Worm (Caenorhabditis elegans) whole organism, L3 larva: Measurements from ENCODE around the gene ina-1.

Source experiments
- R02D3.7 ChIP-seq: fragments of 150-350 bp; optimal IDR thresholded peaks from 2 replicates; lab custom pipeline; 2014; ENCODE audit warnings: missing biosample characterization, missing genetic modification characterization
- ZK546.5 ChIP-seq: sonication (generic microtip); optimal IDR thresholded peaks from 2 replicates; lab custom pipeline; 2017; ENCODE audit warnings: missing biosample characterization, missing genetic modification characterization
- ceh-16 ChIP-seq: sonication (generic microtip); optimal IDR thresholded peaks from 2 replicates; lab custom pipeline; 2017; ENCODE audit warnings: missing biosample characterization, missing genetic modification characterization
- ceh-28 ChIP-seq: fragments of 150-350 bp; optimal IDR thresholded peaks from 2 replicates; lab custom pipeline; 2014; ENCODE audit warnings: missing biosample characterization, missing genetic modification reagents, missing genetic modification characterization
- ceh-82 ChIP-seq: fragments of 150-350 bp; optimal IDR thresholded peaks from 2 replicates; lab custom pipeline; 2014; ENCODE audit warnings: missing biosample characterization, missing genetic modification characterization
- ceh-9 ChIP-seq: sonication (generic microtip); optimal IDR thresholded peaks from 2 replicates; lab custom pipeline; 2018; ENCODE audit warnings: missing biosample characterization, missing genetic modification characterization
- daf-12 ChIP-seq: fragments of 150-350 bp; optimal IDR thresholded peaks from 2 replicates; lab custom pipeline; 2014; ENCODE audit warnings: missing biosample characterization, missing genetic modification reagents, missing genetic modification characterization
- egl-5 ChIP-seq: fragments of 150-350 bp; optimal IDR thresholded peaks from 2 replicates; lab custom pipeline; 2017; ENCODE audit warnings: missing biosample characterization, missing genetic modification reagents, missing genetic modification characterization, inconsistent platforms
- elt-1 ChIP-seq: fragments of 150-350 bp; optimal IDR thresholded peaks from 2 replicates; lab custom pipeline; 2014; ENCODE audit warnings: missing biosample characterization, missing genetic modification characterization
- elt-2 ChIP-seq: sonication (generic microtip); optimal IDR thresholded peaks from 2 replicates; lab custom pipeline; 2016; ENCODE audit warnings: missing genetic modification reagents, mild to moderate bottlenecking, missing genetic modification characterization, missing compliant biosample characterization
- elt-3 ChIP-seq, 3 experiments: fragments of 150-350 bp in 1 of 3; sonication (generic microtip) in 2 of 3; optimal IDR thresholded peaks; 2 replicates in 2 of 3; 4 replicates in 1 of 3; lab custom pipeline; 2014 to 2017; ENCODE audit warnings: missing biosample characterization in 3 of 3, missing genetic modification characterization in 3 of 3
- fkh-2 ChIP-seq: fragments of 150-350 bp; optimal IDR thresholded peaks from 2 replicates; lab custom pipeline; 2014; ENCODE audit warnings: missing biosample characterization, missing genetic modification reagents, missing genetic modification characterization
- hmg-11 ChIP-seq: sonication (generic microtip); optimal IDR thresholded peaks from 2 replicates; lab custom pipeline; 2016; ENCODE audit warnings: missing genetic modification characterization, missing compliant biosample characterization
- jun-1 ChIP-seq: fragments of 150-350 bp; optimal IDR thresholded peaks from 2 replicates; lab custom pipeline; 2014; ENCODE audit warnings: missing biosample characterization, missing genetic modification reagents, missing genetic modification characterization
- lin-39 ChIP-seq: fragments of 150-350 bp; optimal IDR thresholded peaks from 2 replicates; lab custom pipeline; 2018; ENCODE audit warnings: missing biosample characterization, missing genetic modification reagents, missing genetic modification characterization
- mdl-1 ChIP-seq: fragments of 150-350 bp; optimal IDR thresholded peaks from 2 replicates; lab custom pipeline; 2014; ENCODE audit warnings: missing biosample characterization, missing genetic modification characterization
- mml-1 ChIP-seq: fragments of 150-350 bp; sonication (generic microtip); optimal IDR thresholded peaks from 3 replicates; lab custom pipeline; 2014; ENCODE audit warnings: missing biosample characterization, missing genetic modification characterization
- nfya-1 ChIP-seq: sonication (generic microtip); optimal IDR thresholded peaks from 2 replicates; lab custom pipeline; 2017; ENCODE audit warnings: missing genetic modification characterization, mild to moderate bottlenecking, missing compliant biosample characterization, antibody characterized with exemption, moderate library complexity; ENCODE audit not compliant: insufficient read depth
- nhr-12 ChIP-seq: fragments of 150-350 bp; optimal IDR thresholded peaks from 2 replicates; lab custom pipeline; 2014; ENCODE audit warnings: missing biosample characterization, missing genetic modification characterization
- nhr-23 ChIP-seq: fragments of 150-350 bp; optimal IDR thresholded peaks from 2 replicates; lab custom pipeline; 2014; ENCODE audit warnings: missing biosample characterization, missing genetic modification reagents, missing genetic modification characterization
- nhr-237 ChIP-seq: fragments of 150-350 bp; optimal IDR thresholded peaks from 2 replicates; lab custom pipeline; 2014; ENCODE audit warnings: missing biosample characterization, missing genetic modification characterization
- nhr-25 ChIP-seq: sonication (generic microtip); optimal IDR thresholded peaks from 2 replicates; lab custom pipeline; 2017; ENCODE audit warnings: missing biosample characterization, missing genetic modification characterization
- nhr-28 ChIP-seq: fragments of 150-350 bp; optimal IDR thresholded peaks from 2 replicates; lab custom pipeline; 2014; ENCODE audit warnings: missing biosample characterization, missing genetic modification characterization
- nhr-43 ChIP-seq: sonication (generic microtip); optimal IDR thresholded peaks from 2 replicates; lab custom pipeline; 2016; ENCODE audit warnings: mild to moderate bottlenecking, missing genetic modification characterization, missing compliant biosample characterization; ENCODE audit not compliant: poor library complexity, severe bottlenecking
- nhr-67 ChIP-seq: fragments of 150-350 bp; optimal IDR thresholded peaks from 2 replicates; lab custom pipeline; 2014; ENCODE audit warnings: missing biosample characterization, missing genetic modification characterization
- nhr-76 ChIP-seq: fragments of 150-350 bp; sonication (generic microtip); optimal IDR thresholded peaks from 5 replicates; lab custom pipeline; 2014; ENCODE audit warnings: missing biosample characterization, missing genetic modification characterization
- nhr-77 ChIP-seq: fragments of 150-350 bp; optimal IDR thresholded peaks from 2 replicates; lab custom pipeline; 2014; ENCODE audit warnings: missing biosample characterization, missing genetic modification characterization
- sea-2 ChIP-seq: fragments of 150-350 bp; sonication (generic microtip); optimal IDR thresholded peaks from 4 replicates; lab custom pipeline; 2014; ENCODE audit warnings: missing biosample characterization, missing genetic modification reagents, missing genetic modification characterization
- skn-1 ChIP-seq: fragments of 150-350 bp; optimal IDR thresholded peaks from 2 replicates; lab custom pipeline; 2014; ENCODE audit warnings: missing biosample characterization, missing genetic modification characterization
- tbx-2 ChIP-seq: sonication (generic microtip); optimal IDR thresholded peaks from 2 replicates; lab custom pipeline; 2016; ENCODE audit warnings: mild to moderate bottlenecking, missing genetic modification characterization, missing compliant biosample characterization
- zag-1 ChIP-seq: fragments of 150-350 bp; optimal IDR thresholded peaks from 2 replicates; lab custom pipeline; 2014; ENCODE audit warnings: missing biosample characterization, missing genetic modification characterization
- ztf-11 ChIP-seq: fragments of 150-350 bp; optimal IDR thresholded peaks from 2 replicates; lab custom pipeline; 2014; ENCODE audit warnings: missing biosample characterization, missing genetic modification characterization

ina-1 gene

DNA sequence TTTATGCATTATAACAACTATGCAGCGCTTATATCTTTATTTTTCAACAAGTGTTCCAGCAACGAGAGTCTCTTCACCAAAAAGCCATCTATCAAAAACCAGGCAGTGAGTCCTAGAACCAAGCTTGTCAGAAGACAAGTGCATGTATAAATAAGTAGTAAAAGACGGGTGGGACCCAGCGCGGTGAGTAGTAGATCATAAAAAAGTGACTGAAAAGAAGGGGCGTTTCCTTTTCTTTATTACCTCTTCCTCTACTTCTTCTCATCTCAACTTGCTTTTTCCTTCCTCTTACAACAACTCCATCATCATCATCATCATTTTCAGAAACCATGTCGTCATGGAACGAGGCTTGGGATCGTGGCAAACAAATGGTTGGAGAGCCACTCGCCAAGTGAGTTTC lies 36.0 kb downstream of the ina-1 start, which contains the start of gene eat-4:
eat-4 (plus strand) TSS at position 301 of the 400 bp plus-strand sequence.
- no peak for TF ChIP-seq nhr-12 (tag; lab: Kevin White, UChicago)
- no peak for TF ChIP-seq egl-5
- no peak for TF ChIP-seq sea-2 (GFP tag; lab: Kevin White, UChicago)
- no peak for TF ChIP-seq nhr-237 (tag; lab: Kevin White, UChicago)
- TF ChIP-seq hmg-11 (tag; lab: Kevin White, UChicago) = no peak
- no peak for TF ChIP-seq mml-1 (tag; lab: Kevin White, UChicago)
- no peak for TF ChIP-seq mdl-1 (tag; lab: Kevin White, UChicago)
- no peak for TF ChIP-seq elt-1 (tag; lab: Kevin White, UChicago)
- no peak for TF ChIP-seq nhr-28 (tag; lab: Kevin White, UChicago)
- TF ChIP-seq nhr-77 (tag; lab: Kevin White, UChicago) = no peak
- no peak for TF ChIP-seq ceh-16 (tag; lab: Kevin White, UChicago)
- TF ChIP-seq nhr-23 (tag; lab: Kevin White, UChicago) = no peak
- TF ChIP-seq skn-1 (tag; lab: Kevin White, UChicago) = no peak
- no peak for TF ChIP-seq ztf-11 (tag; lab: Kevin White, UChicago)
- TF ChIP-seq elt-2 (tag; lab: Kevin White, UChicago) = no peak
- TF ChIP-seq nhr-67 (tag; lab: Kevin White, UChicago) = no peak
- TF ChIP-seq tbx-2 = no peak

DNA sequence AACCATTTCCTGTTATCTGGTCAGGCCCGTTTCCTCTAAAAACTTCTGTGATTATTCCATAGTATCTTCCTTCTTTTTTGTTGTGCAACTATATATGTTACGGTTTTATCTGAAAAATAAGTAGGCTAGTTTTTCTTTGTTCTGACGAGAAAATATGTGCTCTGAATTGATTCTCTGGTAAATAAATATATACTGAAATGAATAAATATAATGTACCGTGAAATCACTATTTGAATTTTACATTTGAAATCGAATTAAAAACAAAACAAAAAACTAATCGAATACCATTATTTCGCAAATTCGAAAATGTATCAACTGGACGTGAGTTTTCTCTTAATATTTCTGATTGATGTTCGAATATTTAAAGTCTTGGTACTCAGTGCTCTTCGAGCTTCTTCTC lies 42.0 kb downstream of the ina-1 start, which contains the start of gene ZK512.10:
ZK512.10 (plus strand) TSS at position 301 of the 400 bp plus-strand sequence.
- TF ChIP-seq ceh-28 (tag; lab: Kevin White, UChicago) (no peak), nhr-12 (tag; lab: Kevin White, UChicago) (no peak), egl-5 (no peak), elt-3 (tag; optimal IDR thresholded peaks at IDR 0.05; lab: Kevin White, UChicago) (no peak)
- TF ChIP-seq, all 47 proteins: peak for 0

DNA sequence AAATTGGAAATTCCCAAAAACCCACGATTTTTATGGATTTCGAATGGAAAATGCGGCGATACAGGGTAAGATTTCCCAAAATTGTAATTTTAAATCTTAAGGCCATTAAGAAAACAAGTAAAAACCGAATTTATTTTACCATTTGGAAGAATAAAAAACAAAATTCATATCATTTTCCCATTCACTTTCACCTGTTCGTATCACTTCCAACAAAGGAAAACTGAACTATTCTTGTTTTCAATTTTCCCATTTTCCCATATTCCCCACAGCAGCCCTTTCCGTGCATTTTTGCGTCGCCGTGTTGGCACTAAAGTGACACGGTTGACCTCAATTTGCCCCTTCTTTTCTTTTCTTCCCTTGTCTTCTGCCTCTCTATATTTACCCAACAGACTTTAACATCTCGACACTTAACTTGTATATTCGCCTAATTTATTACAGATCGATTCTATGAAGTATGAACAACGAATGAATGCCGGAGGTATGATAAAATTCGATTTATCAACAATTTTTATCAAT lies 46.8 kb downstream of the ina-1 start, which contains the start of gene sec-16A.1:
sec-16A.1 (plus strand) TSS at position 51 of the 516 bp plus-strand sequence.
- peak; percentile 27 for TF ChIP-seq elt-2 (tag; lab: Kevin White, UChicago)
- TF ChIP-seq hmg-11 (tag; lab: Kevin White, UChicago) = peak; percentile 11
- peak; percentile 46 for TF ChIP-seq nhr-25 (tag; lab: Kevin White, UChicago)
- TF ChIP-seq nhr-23 (tag; lab: Kevin White, UChicago) = peak; percentile 82
- no peak for TF ChIP-seq fkh-2 (tag; lab: Kevin White, UChicago)
- peak; percentile 40 for TF ChIP-seq nhr-43 (tag; lab: Kevin White, UChicago)
- peak; percentile 37 for TF ChIP-seq nfya-1
- TF ChIP-seq nhr-67 (tag; lab: Kevin White, UChicago) = no peak

DNA sequence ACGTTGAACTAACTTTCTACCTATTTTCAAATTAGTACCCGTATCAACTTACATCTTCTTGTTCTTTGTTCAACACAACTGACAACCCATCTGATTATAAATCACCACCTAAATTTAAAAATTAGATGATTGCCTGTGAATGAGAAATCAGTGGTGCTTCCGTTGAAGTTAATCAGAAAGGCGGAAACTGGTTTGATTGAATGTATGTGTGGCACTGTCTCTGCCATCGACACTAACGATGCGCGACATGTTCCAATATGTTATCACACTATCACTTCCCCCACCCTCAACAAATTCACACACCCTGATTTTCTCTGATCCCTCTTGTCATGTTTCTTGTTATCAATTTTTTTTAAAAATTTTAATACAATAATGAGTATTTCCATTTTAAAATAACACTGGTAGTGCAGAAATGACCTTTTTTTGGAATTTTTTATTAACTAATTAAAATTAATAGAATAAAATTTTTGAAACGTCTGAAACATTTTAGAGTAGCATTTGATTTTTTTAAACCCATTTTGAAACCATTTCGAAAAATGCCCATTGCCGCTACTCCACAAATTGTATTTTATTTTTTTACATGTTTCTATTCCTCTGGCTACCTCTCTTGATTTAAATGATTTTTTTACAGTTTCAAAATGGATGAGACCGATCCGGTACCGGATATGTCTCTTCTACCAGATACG lies 53.5 kb downstream of the ina-1 start, which contains the start of gene ced-11:
ced-11 (plus strand) TSS at position 636 of the 686 bp plus-strand sequence.
- TF ChIP-seq lin-39 (no peak), ZK546.5 (tag; lab: Kevin White, UChicago) (no peak), jun-1 (tag; lab: Kevin White, UChicago) (no peak), nhr-77 (tag; lab: Kevin White, UChicago) (no peak), skn-1 (tag; lab: Kevin White, UChicago) (no peak), zag-1 (tag; lab: Kevin White, UChicago) (no peak), tbx-2 (no peak), nhr-43 (tag; lab: Kevin White, UChicago) (no peak), ceh-9 (no peak), ceh-28 (tag; lab: Kevin White, UChicago) (no peak), nhr-28 (tag; lab: Kevin White, UChicago) (no peak), ceh-16 (tag; lab: Kevin White, UChicago) (no peak), egl-5 (no peak), R02D3.7 (tag; lab: Kevin White, UChicago) (no peak), ceh-82 (tag; lab: Kevin White, UChicago) (no peak), daf-12 (tag; lab: Kevin White, UChicago) (no peak), nhr-76 (tag; lab: Kevin White, UChicago) (no peak), nhr-25 (tag; lab: Kevin White, UChicago) (no peak), nhr-67 (tag; lab: Kevin White, UChicago) (no peak)
